Worm (Caenorhabditis elegans): Measurements from ENCODE around the gene T19H12.6.

The T19H12.6 gene

ce11 chrV:4826710-4827380 lies 50.6 kb downstream of the T19H12.6 start, which contains the start of the genes hsp-6 and C37H5.5 (continued):
- peak; percentile 67 for TF ChIP-seq unc-86 (tag; optimal IDR thresholded peaks at IDR 0.05)
- TF ChIP-seq fos-1 (tag; optimal IDR thresholded peaks at IDR 0.05): peak; percentile 10
- TF ChIP-seq hlh-17 (GFP tag; optimal IDR thresholded peaks at IDR 0.05; ENCODE audit: borderline replicate concordance): no peak
- peak; percentile 72 for TF ChIP-seq snpc-4 (tag; optimal IDR thresholded peaks at IDR 0.05)
- TF ChIP-seq ets-5 (GFP tag; IDR thresholded peaks at IDR 0.05): no peak
- TF ChIP-seq efl-3 (GFP tag; optimal IDR thresholded peaks at IDR 0.05): no peak
- TF ChIP-seq nhr-12 (tag; optimal IDR thresholded peaks at IDR 0.05): no peak
- TF ChIP-seq C34B4.2 (tag; optimal IDR thresholded peaks at IDR 0.05): no peak
- peak; percentile 19 for TF ChIP-seq ama-1 (optimal IDR thresholded peaks at IDR 0.05)
- TF ChIP-seq vab-15 (tag; optimal IDR thresholded peaks at IDR 0.05): no peak
- TF ChIP-seq unc-130 (tag; optimal IDR thresholded peaks at IDR 0.05): peak; percentile 75
- peak; percentile 18; the same call in 1 of the 2 replicates for TF ChIP-seq mab-9 (GFP tag; IDR thresholded peaks at IDR 0.05)
- peak; percentile 79 for TF ChIP-seq nhr-90 (tag; optimal IDR thresholded peaks at IDR 0.05; ENCODE audit: poor library complexity)
- peak; percentile 92 for TF ChIP-seq snu-23 (GFP tag; optimal IDR thresholded peaks at IDR 0.05)
- TF ChIP-seq zip-4 (GFP tag; optimal IDR thresholded peaks at IDR 0.05): peak; percentile 31
